Worm (Caenorhabditis elegans) whole organism, L4/young adult: Measurements from ENCODE around the gene H01M10.2.

ENCODE experiments used
- W03F9.2 ChIP-seq: fragments of 150-350 bp; optimal IDR thresholded peaks from 2 replicates; lab custom pipeline; 2014; ENCODE audit warnings: missing biosample characterization, missing genetic modification characterization
- him-1 ChIP-seq: sonication (generic microtip); optimal IDR thresholded peaks from 2 replicates; lab custom pipeline; 2016; ENCODE audit warnings: missing genotype, missing genetic modification reagents, missing genetic modification characterization, missing compliant biosample characterization

DNA sequence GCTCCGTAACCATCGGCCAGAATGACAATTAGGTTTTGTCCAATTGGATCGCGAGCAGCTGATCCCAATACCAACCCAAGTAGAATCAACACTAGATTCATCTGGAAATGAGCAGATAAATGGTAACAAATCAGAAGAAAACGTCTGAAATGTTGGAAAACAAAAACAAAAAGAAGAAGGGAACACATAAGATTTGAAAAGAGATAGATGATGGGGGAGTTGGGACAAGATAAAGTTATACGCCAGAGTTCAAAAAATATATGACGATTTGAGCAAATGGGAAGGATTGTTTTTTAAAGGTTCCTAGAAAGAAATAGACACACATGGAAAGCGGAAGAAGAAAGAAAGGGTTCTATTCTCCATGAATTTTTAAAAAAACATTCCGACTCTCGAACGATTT is 30.1 kb upstream of the H01M10.2 start, which contains the start of gene T03G6.3:
- TF ChIP-seq W03F9.2 = no peak
- TF ChIP-seq him-1 (tag; lab: Kevin White, UChicago) = no peak
